Worm (Caenorhabditis elegans) whole organism, young adult: ENCODE measurements around the gene srx-38.

ENCODE experiments used
- B0019.2 ChIP-seq: fragments of 200-800 bp; sonication (Bioruptor generic); conservative IDR thresholded peaks from 2 replicates; pipeline ENCODE4 v1.3.6; 2022; ENCODE audit warnings: missing genetic modification reagents, missing genetic modification characterization, missing compliant biosample characterization
- B0336.3 ChIP-seq: fragments of 200-800 bp; sonication (Bioruptor generic); IDR thresholded peaks from 2 replicates; pipeline ENCODE4 v1.3.6; 2022; ENCODE audit warnings: missing genetic modification characterization, missing compliant biosample characterization
- C06A6.2 ChIP-seq: fragments of 200-800 bp; sonication (Bioruptor generic); conservative IDR thresholded peaks from 2 replicates; pipeline ENCODE4 v1.3.6; 2022; ENCODE audit warnings: missing genetic modification characterization, missing compliant biosample characterization
- F10E7.11 ChIP-seq: sonication (generic microtip); optimal IDR thresholded peaks from 2 replicates; lab custom pipeline; 2017; ENCODE audit warnings: mild to moderate bottlenecking, missing genetic modification characterization, moderate library complexity, missing compliant biosample characterization
- F22D6.2 ChIP-seq: sonication (generic microtip); optimal IDR thresholded peaks from 2 replicates; lab custom pipeline; 2016; ENCODE audit warnings: mild to moderate bottlenecking, missing genetic modification characterization, missing compliant biosample characterization
- F37B4.10 ChIP-seq: fragments of 200-800 bp; sonication (Bioruptor generic); IDR thresholded peaks from 2 replicates; pipeline ENCODE4 v1.3.6; 2022; ENCODE audit warnings: missing genetic modification characterization, missing compliant biosample characterization
- F39B2.1 ChIP-seq: fragments of 200-800 bp; sonication (Bioruptor generic); IDR thresholded peaks from 2 replicates; pipeline ENCODE4 v1.3.6; 2022; ENCODE audit warnings: missing genetic modification reagents, missing genetic modification characterization, missing compliant biosample characterization
- F57C9.4 ChIP-seq: sonication (generic microtip); optimal IDR thresholded peaks from 2 replicates; lab custom pipeline; 2017; ENCODE audit warnings: mild to moderate bottlenecking, missing genetic modification characterization, missing compliant biosample characterization
- K11D2.4 ChIP-seq: fragments of 200-800 bp; sonication (Bioruptor generic); IDR thresholded peaks from 2 replicates; pipeline ENCODE4 v1.3.6; 2022; ENCODE audit warnings: missing genetic modification reagents, missing genetic modification characterization, missing compliant biosample characterization
- T26A5.8 ChIP-seq: sonication (generic microtip); optimal IDR thresholded peaks from 2 replicates; lab custom pipeline; 2016; ENCODE audit warnings: missing genetic modification characterization, missing compliant biosample characterization
- Y79H2A.3 ChIP-seq: fragments of 200-800 bp; sonication (Bioruptor generic); conservative IDR thresholded peaks from 2 replicates; pipeline ENCODE4 v1.3.6; 2022; ENCODE audit warnings: missing genetic modification reagents, missing genetic modification characterization, missing compliant biosample characterization
- ZK185.1 ChIP-seq: sonication (generic microtip); optimal IDR thresholded peaks from 2 replicates; lab custom pipeline; 2016; ENCODE audit warnings: mild to moderate bottlenecking, missing genetic modification characterization, missing compliant biosample characterization; ENCODE audit not compliant: poor library complexity, severe bottlenecking
- atf-7 ChIP-seq: sonication (generic microtip); optimal IDR thresholded peaks from 2 replicates; lab custom pipeline; 2017; ENCODE audit warnings: mild to moderate bottlenecking, missing genetic modification characterization, missing compliant biosample characterization
- bed-2 ChIP-seq: fragments of 200-800 bp; sonication (Bioruptor generic); IDR thresholded peaks from 2 replicates; pipeline ENCODE4 v1.3.6; 2022; ENCODE audit warnings: missing genetic modification reagents, missing genetic modification characterization, missing compliant biosample characterization
- ceh-40 ChIP-seq: fragments of 200-800 bp; sonication (Bioruptor generic); IDR thresholded peaks from 2 replicates; pipeline ENCODE4 v1.3.6; 2022; ENCODE audit warnings: missing genetic modification characterization, missing compliant biosample characterization
- chd-7 ChIP-seq: sonication (generic microtip); optimal IDR thresholded peaks from 2 replicates; lab custom pipeline; 2016; ENCODE audit warnings: mild to moderate bottlenecking, missing genetic modification characterization, moderate library complexity, missing compliant biosample characterization
- die-1 ChIP-seq: sonication (generic microtip); optimal IDR thresholded peaks from 2 replicates; lab custom pipeline; 2016; ENCODE audit warnings: missing genotype, mild to moderate bottlenecking, missing genetic modification characterization, missing compliant biosample characterization
- dpl-1 ChIP-seq: fragments of 150-350 bp; optimal IDR thresholded peaks from 2 replicates; lab custom pipeline; 2014; ENCODE audit warnings: missing biosample characterization, missing genetic modification reagents, missing genetic modification characterization
- efl-1 ChIP-seq: fragments of 150-350 bp; optimal IDR thresholded peaks from 2 replicates; lab custom pipeline; 2014; ENCODE audit warnings: missing biosample characterization, missing genetic modification reagents, missing genetic modification characterization
- egrh-3 ChIP-seq: fragments of 200-800 bp; sonication (Bioruptor generic); IDR thresholded peaks from 2 replicates; pipeline ENCODE4 v1.3.6; 2022; ENCODE audit warnings: missing genetic modification reagents, missing genetic modification characterization, missing compliant biosample characterization
- ekl-4 ChIP-seq: fragments of 200-800 bp; sonication (Bioruptor generic); IDR thresholded peaks from 2 replicates; pipeline ENCODE4 v1.3.6; 2022; ENCODE audit warnings: missing genetic modification reagents, missing genetic modification characterization, missing compliant biosample characterization
- gei-17 ChIP-seq: fragments of 200-800 bp; sonication (Bioruptor generic); optimal IDR thresholded peaks from 2 replicates; lab custom pipeline; 2018; ENCODE audit warnings: mild to moderate bottlenecking, missing genetic modification characterization, missing compliant biosample characterization
- hmg-20 ChIP-seq: fragments of 200-800 bp; sonication (Bioruptor generic); IDR thresholded peaks from 2 replicates; pipeline ENCODE4 v1.3.6; 2022; ENCODE audit warnings: missing genetic modification reagents, missing genetic modification characterization, missing compliant biosample characterization
- hrde-1 ChIP-seq: sonication (generic microtip); optimal IDR thresholded peaks from 2 replicates; lab custom pipeline; 2016; ENCODE audit warnings: missing genetic modification characterization, mild to moderate bottlenecking, missing compliant biosample characterization, moderate library complexity, missing genotype, missing genetic modification reagents, borderline replicate concordance
- hsf-1 ChIP-seq: fragments of 200-800 bp; sonication (Bioruptor generic); IDR thresholded peaks from 2 replicates; pipeline ENCODE4 v1.3.6; 2022; ENCODE audit warnings: missing genetic modification reagents, missing genetic modification characterization, missing compliant biosample characterization
- lin-26 ChIP-seq: fragments of 200-800 bp; sonication (Bioruptor generic); IDR thresholded peaks from 2 replicates; pipeline ENCODE4 v1.3.6; 2022; ENCODE audit warnings: missing genetic modification reagents, missing genetic modification characterization, missing compliant biosample characterization
- lin-54 ChIP-seq: fragments of 200-800 bp; sonication (Bioruptor generic); optimal IDR thresholded peaks from 2 replicates; lab custom pipeline; 2018; ENCODE audit warnings: mild to moderate bottlenecking, missing genetic modification characterization, missing compliant biosample characterization
- mel-28 ChIP-seq: sonication (generic microtip); optimal IDR thresholded peaks from 2 replicates; lab custom pipeline; 2016; ENCODE audit warnings: borderline replicate concordance, mild to moderate bottlenecking, missing genetic modification characterization, missing compliant biosample characterization
- rec-8 ChIP-seq, 2 experiments: sonication (generic microtip); optimal IDR thresholded peaks; 2 replicates each; lab custom pipeline; 2016; ENCODE audit warnings: mild to moderate bottlenecking in 2 of 2, missing genetic modification characterization in 2 of 2, missing genetic modification reagents in 2 of 2, missing genotype in 2 of 2, missing biosample characterization in 1 of 2, missing compliant biosample characterization in 1 of 2, moderate library complexity in 1 of 2
- snpc-1.3 ChIP-seq: sonication (generic microtip); optimal IDR thresholded peaks from 2 replicates; lab custom pipeline; 2017; ENCODE audit warnings: missing genetic modification characterization, mild to moderate bottlenecking, missing compliant biosample characterization, antibody characterized with exemption, moderate library complexity, missing genotype, missing genetic modification reagents; ENCODE audit not compliant: insufficient read depth
- tbp1 ChIP-seq: fragments of 200-800 bp; sonication (Bioruptor generic); optimal IDR thresholded peaks from 2 replicates; lab custom pipeline; 2018; ENCODE audit warnings: mild to moderate bottlenecking, missing genetic modification characterization, missing compliant biosample characterization
- unc-130 ChIP-seq: sonication (generic microtip); optimal IDR thresholded peaks from 2 replicates; lab custom pipeline; 2016; ENCODE audit warnings: missing genetic modification reagents, missing genetic modification characterization, missing compliant biosample characterization
- unc-62 ChIP-seq: fragments of 150-350 bp; optimal IDR thresholded peaks from 2 replicates; lab custom pipeline; 2014; ENCODE audit warnings: missing biosample characterization, missing genetic modification reagents, missing genetic modification characterization
- xnd-1 ChIP-seq: sonication (generic microtip); optimal IDR thresholded peaks from 2 replicates; lab custom pipeline; 2016; ENCODE audit warnings: missing genotype, missing genetic modification reagents, missing genetic modification characterization, missing compliant biosample characterization
- zim-3 ChIP-seq: sonication (generic microtip); optimal IDR thresholded peaks from 2 replicates; lab custom pipeline; 2017; ENCODE audit warnings: mild to moderate bottlenecking, missing genetic modification characterization, moderate library complexity, missing compliant biosample characterization
- ztf-3 ChIP-seq: fragments of 200-800 bp; sonication (Bioruptor generic); optimal IDR thresholded peaks from 2 replicates; lab custom pipeline; 2018; ENCODE audit warnings: mild to moderate bottlenecking, missing genetic modification characterization, missing compliant biosample characterization

The srx-38 gene

ce11 chrV:5158302-5158701 is 2.9 kb upstream of the srx-38 start, which contains the start of gene abu-15:
Gene abu-15 (plus strand): TSS chrV:5158602.
- TF ChIP-seq chd-7 (tag; lab: Kevin White, UChicago) (no peak), C06A6.2 (GFP tag; lab: Robert Waterston, UW) (no peak), zim-3 (tag; lab: Kevin White, UChicago) (no peak), snpc-1.3 (tag; lab: Kevin White, UChicago) (no peak), egrh-3 (GFP tag; lab: Robert Waterston, UW) (no peak), hmg-20 (GFP tag; lab: Robert Waterston, UW) (no peak), tbp1 (GFP tag; lab: Kevin White, UChicago) (no peak)

ce11 chrV:5157660-5158059 is 2.2 kb upstream of the srx-38 start, which contains the start of gene srx-39:
Gene srx-39 (minus strand): TSS chrV:5157760.
- TF ChIP-seq ztf-3 (no peak), ZK185.1 (tag; lab: Kevin White, UChicago) (no peak), mel-28 (tag; lab: Kevin White, UChicago) (no peak), dpl-1 (no peak), atf-7 (tag; lab: Kevin White, UChicago) (no peak), F37B4.10 (GFP tag; lab: Robert Waterston, UW) (no peak), unc-130 (no peak), ekl-4 (GFP tag; lab: Robert Waterston, UW) (no peak), unc-62 (GFP tag; lab: Kevin White, UChicago) (no peak), B0019.2 (GFP tag; lab: Robert Waterston, UW) (no peak), bed-2 (GFP tag; lab: Robert Waterston, UW) (no peak), T26A5.8 (tag; lab: Kevin White, UChicago) (no peak), lin-54 (GFP tag; lab: Kevin White, UChicago) (no peak), xnd-1 (tag; lab: Kevin White, UChicago) (no peak), Y79H2A.3 (no peak), die-1 (tag; lab: Kevin White, UChicago) (no peak), rec-8 (tag; optimal IDR thresholded peaks at IDR 0.05; lab: Kevin White, UChicago) (no peak)

- TF ChIP-seq efl-1 (GFP tag; lab: Kevin White, UChicago) (no peak), hrde-1 (tag; lab: Kevin White, UChicago) (no peak), gei-17 (GFP tag; lab: Kevin White, UChicago) (no peak), hsf-1 (GFP tag; lab: Robert Waterston, UW) (no peak), B0336.3 (no peak), K11D2.4 (GFP tag; lab: Robert Waterston, UW) (no peak), F22D6.2 (tag; lab: Kevin White, UChicago) (no peak)
- TF ChIP-seq, all 124 proteins: peak for 0
Measured at ce11 chrV:5150880-5151279, 4.5 kb downstream of the srx-38 start, which contains the start of gene srh-130. Gene srh-130 (plus strand): TSS chrV:5151180.

ce11 chrV:5146394-5146793 is 9.0 kb downstream of the srx-38 start, which contains the start of gene F14F9.6:
Gene F14F9.6 (minus strand): TSS chrV:5146494.
- no peak for TF ChIP-seq F57C9.4 (tag; lab: Kevin White, UChicago)
- no peak for TF ChIP-seq lin-26 (GFP tag; lab: Robert Waterston, UW)
- TF ChIP-seq ceh-40 = no peak
- TF ChIP-seq F39B2.1 (GFP tag; lab: Robert Waterston, UW) = no peak
- no peak for TF ChIP-seq F10E7.11
